Fruit fly (Drosophila melanogaster): ENCODE results near the gene NimC1.

- TF ChIP-seq dsf (GFP tag; optimal IDR thresholded peaks at IDR 0.05; ENCODE audit: borderline replicate concordance) (no peak), h (GFP tag; optimal IDR thresholded peaks at IDR 0.05) (peak; percentile 34), sv (GFP tag; optimal IDR thresholded peaks at IDR 0.05) (no peak), Hr83 (GFP tag; optimal IDR thresholded peaks at IDR 0.05; ENCODE audit: poor library complexity, severe bottlenecking) (no peak), br (GFP tag; optimal IDR thresholded peaks at IDR 0.05) (no peak), N (GFP tag; optimal IDR thresholded peaks at IDR 0.05) (no peak), ey (GFP tag; optimal IDR thresholded peaks at IDR 0.05) (no peak), lola (GFP tag; optimal IDR thresholded peaks at IDR 0.05) (no peak), usp (GFP tag; optimal IDR thresholded peaks at IDR 0.05) (no peak)
Measured at dm6 chr2L:13998952-13999351, 22.4 kb upstream of the NimC1 start.
